Worm (Caenorhabditis elegans) whole organism, L1 larva: ENCODE results near the gene ZK1058.3.
A peak's percentile ranks its signal among the peaks of the same experiment; 100 is the strongest.

ENCODE experiments used
- C04F5.9 ChIP-seq: sonication (generic microtip); optimal IDR thresholded peaks from 2 replicates; lab custom pipeline; 2016; ENCODE audit warnings: missing genetic modification characterization, missing compliant biosample characterization
- aha-1 ChIP-seq: fragments of 150-350 bp; optimal IDR thresholded peaks from 2 replicates; lab custom pipeline; 2014; ENCODE audit warnings: missing biosample characterization, missing genetic modification characterization
- ama-1 ChIP-seq: fragments of 150-350 bp; optimal IDR thresholded peaks from 2 replicates; lab custom pipeline; 2014
- ceh-63 ChIP-seq: fragments of 200-800 bp; sonication (Bioruptor generic); optimal IDR thresholded peaks from 2 replicates; lab custom pipeline; 2018; ENCODE audit warnings: mild to moderate bottlenecking, missing genetic modification characterization, missing compliant biosample characterization
- ceh-82 ChIP-seq, 3 experiments: fragments of 150-350 bp in 1 of 3; sonication (generic microtip) in 2 of 3; optimal IDR thresholded peaks; 2 replicates each; lab custom pipeline; 2014 to 2017; ENCODE audit warnings: missing biosample characterization in 3 of 3, missing genetic modification characterization in 3 of 3
- ceh-88 ChIP-seq: fragments of 200-800 bp; sonication (Bioruptor generic); IDR thresholded peaks from 2 replicates; pipeline ENCODE4 v1.3.6; 2022; ENCODE audit warnings: missing genetic modification characterization, missing compliant biosample characterization
- ceh-90 ChIP-seq: sonication (generic microtip); optimal IDR thresholded peaks from 2 replicates; lab custom pipeline; 2016; ENCODE audit warnings: missing genetic modification characterization, missing compliant biosample characterization
- ces-1 ChIP-seq: fragments of 150-350 bp; optimal IDR thresholded peaks from 2 replicates; lab custom pipeline; 2014; ENCODE audit warnings: missing biosample characterization, missing genetic modification reagents, missing genetic modification characterization
- dsc-1 ChIP-seq: sonication (generic microtip); optimal IDR thresholded peaks from 2 replicates; lab custom pipeline; 2016; ENCODE audit warnings: mild to moderate bottlenecking, missing genetic modification characterization, missing compliant biosample characterization
- efl-1 ChIP-seq, 4 experiments: fragments of 150-350 bp; optimal IDR thresholded peaks in 3 of 4; peaks in 1 of 4; 1 replicate in 1 of 4; 2 replicates in 3 of 4; lab custom pipeline; 2014; ENCODE audit warnings: missing biosample characterization in 2 of 4, missing genetic modification characterization in 2 of 4, missing genetic modification reagents in 2 of 4
- efl-3 ChIP-seq: fragments of 200-800 bp; sonication (Bioruptor generic); optimal IDR thresholded peaks from 2 replicates; lab custom pipeline; 2018; ENCODE audit warnings: mild to moderate bottlenecking, missing genetic modification characterization, missing compliant biosample characterization
- egl-13 ChIP-seq: sonication (generic microtip); optimal IDR thresholded peaks from 2 replicates; lab custom pipeline; 2016; ENCODE audit warnings: missing genotype, missing genetic modification reagents, missing genetic modification characterization, missing compliant biosample characterization
- fkh-4 ChIP-seq: sonication (generic microtip); optimal IDR thresholded peaks from 2 replicates; lab custom pipeline; 2016; ENCODE audit warnings: missing compliant biosample characterization, missing genetic modification characterization, borderline replicate concordance
- fkh-8 ChIP-seq: sonication (generic microtip); optimal IDR thresholded peaks from 2 replicates; lab custom pipeline; 2016; ENCODE audit warnings: mild to moderate bottlenecking, missing genetic modification characterization, missing compliant biosample characterization
- fos-1 ChIP-seq: fragments of 150-350 bp; optimal IDR thresholded peaks from 2 replicates; lab custom pipeline; 2014; ENCODE audit warnings: missing biosample characterization, missing genetic modification characterization
- hlh-4 ChIP-seq: sonication (generic microtip); optimal IDR thresholded peaks from 2 replicates; lab custom pipeline; 2016; ENCODE audit warnings: mild to moderate bottlenecking, missing genetic modification characterization, missing compliant biosample characterization
- hpl-2 ChIP-seq: fragments of 150-350 bp; optimal IDR thresholded peaks from 2 replicates; lab custom pipeline; 2014; ENCODE audit warnings: missing biosample characterization, missing genetic modification reagents, missing genetic modification characterization
- irx-1 ChIP-seq: sonication (generic microtip); optimal IDR thresholded peaks from 2 replicates; lab custom pipeline; 2016; ENCODE audit warnings: missing genetic modification characterization, missing compliant biosample characterization
- isw-1 ChIP-seq: fragments of 200-800 bp; sonication (Bioruptor generic); IDR thresholded peaks from 2 replicates; pipeline ENCODE4 v1.3.6; 2022; ENCODE audit warnings: missing genetic modification characterization, missing compliant biosample characterization
- jun-1 ChIP-seq: fragments of 150-350 bp; optimal IDR thresholded peaks from 2 replicates; lab custom pipeline; 2014; ENCODE audit warnings: missing biosample characterization, missing genetic modification reagents, missing genetic modification characterization
- lin-35 ChIP-seq, 2 experiments: fragments of 150-350 bp; optimal IDR thresholded peaks; 2 replicates each; lab custom pipeline; 2014; ENCODE audit warnings: missing biosample characterization in 2 of 2, missing genetic modification characterization in 2 of 2, missing genetic modification reagents in 2 of 2
- lsy-2 ChIP-seq, 2 experiments: fragments of 150-350 bp; optimal IDR thresholded peaks; 2 replicates each; lab custom pipeline; 2014; ENCODE audit warnings: missing biosample characterization in 2 of 2, missing genetic modification characterization in 2 of 2
- mab-9 ChIP-seq: fragments of 200-800 bp; sonication (Bioruptor generic); IDR thresholded peaks from 2 replicates; pipeline ENCODE4 v1.3.6; 2022; ENCODE audit warnings: missing genetic modification reagents, missing genetic modification characterization, missing compliant biosample characterization
- mep-1 ChIP-seq: fragments of 150-350 bp; optimal IDR thresholded peaks from 2 replicates; lab custom pipeline; 2014; ENCODE audit warnings: missing biosample characterization, missing genetic modification characterization
- nhr-20 ChIP-seq: sonication (generic microtip); optimal IDR thresholded peaks from 2 replicates; lab custom pipeline; 2016; ENCODE audit warnings: mild to moderate bottlenecking, missing genetic modification characterization, missing compliant biosample characterization
- nhr-28 ChIP-seq: fragments of 150-350 bp; optimal IDR thresholded peaks from 2 replicates; lab custom pipeline; 2014; ENCODE audit warnings: missing biosample characterization, missing genetic modification characterization
- nhr-71 ChIP-seq: sonication (generic microtip); optimal IDR thresholded peaks from 2 replicates; lab custom pipeline; 2016; ENCODE audit warnings: mild to moderate bottlenecking, missing genetic modification characterization, moderate library complexity, missing compliant biosample characterization
- nhr-84 ChIP-seq: sonication (generic microtip); optimal IDR thresholded peaks from 2 replicates; lab custom pipeline; 2017; ENCODE audit warnings: missing biosample characterization, missing genetic modification characterization
- nhr-85 ChIP-seq: sonication (generic microtip); peaks from one replicate; lab custom pipeline; 2016; ENCODE audit warnings: missing genetic modification characterization, inconsistent platforms, missing compliant biosample characterization
- snpc-4 ChIP-seq: fragments of 150-350 bp; optimal IDR thresholded peaks from 2 replicates; lab custom pipeline; 2014; ENCODE audit warnings: missing biosample characterization, missing genetic modification characterization
- snu-23 ChIP-seq: sonication (generic microtip); optimal IDR thresholded peaks from 2 replicates; lab custom pipeline; 2016; ENCODE audit warnings: missing genetic modification characterization, missing compliant biosample characterization
- tbx-2 ChIP-seq: sonication (generic microtip); optimal IDR thresholded peaks from 2 replicates; lab custom pipeline; 2016; ENCODE audit warnings: missing genetic modification characterization, missing compliant biosample characterization
- tlp-1 ChIP-seq: fragments of 150-350 bp; optimal IDR thresholded peaks from 2 replicates; lab custom pipeline; 2014; ENCODE audit warnings: missing biosample characterization, missing genetic modification characterization
- unc-30 ChIP-seq: sonication (generic microtip); optimal IDR thresholded peaks from 2 replicates; lab custom pipeline; 2017; ENCODE audit warnings: missing biosample characterization, missing genetic modification characterization
- unc-62 ChIP-seq: fragments of 150-350 bp; optimal IDR thresholded peaks from 2 replicates; lab custom pipeline; 2014; ENCODE audit warnings: missing biosample characterization, missing genetic modification reagents, missing genetic modification characterization
- unc-86 ChIP-seq: sonication (generic microtip); optimal IDR thresholded peaks from 2 replicates; lab custom pipeline; 2016; ENCODE audit warnings: missing genetic modification characterization, missing compliant biosample characterization
- vab-15 ChIP-seq: sonication (generic microtip); optimal IDR thresholded peaks from 2 replicates; lab custom pipeline; 2017; ENCODE audit warnings: missing genotype, mild to moderate bottlenecking, missing genetic modification characterization, missing compliant biosample characterization
- ztf-4 ChIP-seq: fragments of 150-350 bp; optimal IDR thresholded peaks from 2 replicates; lab custom pipeline; 2014; ENCODE audit warnings: missing biosample characterization, missing genetic modification characterization

Gene ZK1058.3

DNA sequence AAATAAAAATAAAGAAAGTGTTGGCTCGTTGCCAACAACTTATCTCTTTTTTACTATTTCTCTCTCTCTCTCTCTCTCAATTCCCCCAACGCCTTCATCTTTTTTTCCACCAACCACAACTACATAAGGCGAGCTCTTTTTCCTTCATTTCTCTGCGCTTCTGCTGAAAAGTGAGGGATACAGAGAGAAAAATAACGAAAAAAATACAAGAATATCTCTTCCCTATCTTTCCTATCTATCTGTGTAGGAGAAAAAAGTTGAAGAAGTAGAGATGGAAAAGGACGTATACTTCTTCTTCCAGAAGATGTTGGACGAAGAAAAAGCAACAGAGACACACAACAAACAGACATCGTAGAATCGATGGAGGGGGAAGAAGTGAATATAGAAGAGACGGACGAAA lies 19.8 kb upstream of the ZK1058.3 start (continued):
- TF ChIP-seq jun-1 (tag; lab: Kevin White, UChicago) (no peak), ceh-63 (GFP tag; lab: Kevin White, UChicago) (no peak), hlh-4 (tag; lab: Kevin White, UChicago) (no peak), fos-1 (no peak), ceh-82 (tag; optimal IDR thresholded peaks at IDR 0.05; lab: Kevin White, UChicago) (peak in 1 of 3 experiments; percentile 36), tlp-1 (tag; lab: Kevin White, UChicago) (no peak), snu-23 (GFP tag; lab: Kevin White, UChicago) (peak; percentile 25), efl-1 (optimal IDR thresholded peaks at IDR 0.05; lab: Kevin White, UChicago) (peak in 1 of 2 experiments; percentile 28), efl-1 (GFP tag; optimal IDR thresholded peaks at IDR 0.05 in 1 of 2; lab: Kevin White, UChicago) (no peak), vab-15 (tag; lab: Kevin White, UChicago) (no peak), egl-13 (tag; lab: Kevin White, UChicago) (peak; percentile 3), lin-35 (GFP tag; optimal IDR thresholded peaks at IDR 0.05; lab: Kevin White, UChicago) (peak in 1 of 2 experiments; percentile 9), ama-1 (lab: Kevin White, UChicago) (no peak), unc-30 (no peak), dsc-1 (tag; lab: Kevin White, UChicago) (no peak), hpl-2 (GFP tag; lab: Kevin White, UChicago) (no peak), C04F5.9 (tag; lab: Kevin White, UChicago) (no peak), unc-86 (tag; lab: Kevin White, UChicago) (no peak), lsy-2 (tag; optimal IDR thresholded peaks at IDR 0.05; lab: Kevin White, UChicago) (peak; percentile 29 to 59), isw-1 (GFP tag; lab: Robert Waterston, UW) (peak; percentile 7; the same call in 1 of the 2 replicates), nhr-28 (tag; lab: Kevin White, UChicago) (no peak), nhr-85 (tag; lab: Kevin White, UChicago) (no peak), nhr-20 (tag; lab: Kevin White, UChicago) (no peak), ceh-88 (no peak), irx-1 (no peak), efl-3 (GFP tag; lab: Kevin White, UChicago) (no peak), ztf-4 (tag; lab: Kevin White, UChicago) (no peak)

DNA sequence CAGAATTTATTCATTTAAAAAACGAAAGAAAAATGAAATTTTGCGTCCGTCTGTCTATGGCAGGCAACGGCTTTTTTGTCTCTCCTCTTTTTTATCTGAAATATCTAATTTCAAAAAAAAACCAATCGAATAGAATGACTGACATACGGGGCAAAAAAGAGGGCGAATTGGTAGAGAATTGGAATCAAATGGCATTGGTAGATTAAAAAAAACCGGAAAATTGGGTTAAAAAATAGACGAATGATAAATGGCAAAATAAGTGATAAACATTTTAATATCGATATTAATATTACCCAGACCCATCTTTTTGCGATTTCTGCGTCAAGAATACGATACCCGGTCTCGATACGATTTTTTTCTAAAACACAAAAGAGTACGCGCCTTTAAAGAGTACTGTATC lies 17.1 kb upstream of the ZK1058.3 start, which contains the start of gene tir-1:
Gene tir-1, minus strand, starts transcription at position 101 of the 400 bp plus-strand sequence.
- TF ChIP-seq unc-30 (no peak), aha-1 (tag; lab: Kevin White, UChicago) (no peak), nhr-84 (no peak), unc-62 (GFP tag; lab: Kevin White, UChicago) (no peak), mab-9 (GFP tag; lab: Robert Waterston, UW) (no peak), mep-1 (no peak), snpc-4 (tag; lab: Kevin White, UChicago) (no peak), fkh-8 (no peak), nhr-20 (tag; lab: Kevin White, UChicago) (no peak)

DNA sequence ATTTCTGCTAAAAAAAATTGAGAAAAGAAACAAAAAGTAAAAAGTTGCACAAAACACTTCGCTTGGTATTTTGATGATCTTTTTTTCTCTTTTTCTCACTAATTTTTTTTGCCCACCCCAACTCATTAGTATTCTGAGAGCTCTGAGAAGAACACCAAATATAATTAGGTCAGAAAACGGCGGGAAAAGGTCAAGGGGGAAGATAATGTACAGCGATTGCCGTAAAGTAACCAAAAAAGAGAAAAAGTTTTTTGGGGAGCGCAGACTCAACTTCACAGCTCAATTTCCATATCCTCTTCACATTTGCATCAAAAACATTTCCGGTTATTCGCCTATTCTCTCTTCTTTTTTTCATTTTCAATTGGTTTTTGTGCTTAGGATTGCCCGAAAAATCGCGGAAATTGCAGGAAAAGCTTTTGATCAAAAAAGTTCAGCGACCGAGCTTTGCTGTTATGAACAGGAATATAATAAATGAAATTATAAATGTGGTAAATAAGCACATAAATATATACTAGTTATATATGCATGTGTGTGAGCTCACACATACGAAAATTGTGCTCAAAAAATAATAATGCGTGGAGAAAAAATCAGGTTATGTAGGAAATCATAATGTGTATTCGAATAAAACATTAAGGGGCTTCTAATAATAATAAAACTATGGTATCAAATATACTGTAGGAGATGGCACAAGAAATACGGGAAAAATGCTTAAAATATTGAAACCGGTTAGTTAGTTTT lies 15.9 kb upstream of the ZK1058.3 start:
- TF ChIP-seq ztf-4 (tag; lab: Kevin White, UChicago) (peak; percentile 56), nhr-71 (tag; lab: Kevin White, UChicago) (peak; percentile 3), ces-1 (GFP tag; lab: Kevin White, UChicago) (no peak), unc-86 (tag; lab: Kevin White, UChicago) (no peak), efl-1 (optimal IDR thresholded peaks at IDR 0.05; lab: Kevin White, UChicago) (no peak), efl-1 (GFP tag; optimal IDR thresholded peaks at IDR 0.05 in 1 of 2; lab: Kevin White, UChicago) (peak in 1 of 2 experiments; percentile 51)
- TF ChIP-seq, all 84 proteins: peak for 3

DNA sequence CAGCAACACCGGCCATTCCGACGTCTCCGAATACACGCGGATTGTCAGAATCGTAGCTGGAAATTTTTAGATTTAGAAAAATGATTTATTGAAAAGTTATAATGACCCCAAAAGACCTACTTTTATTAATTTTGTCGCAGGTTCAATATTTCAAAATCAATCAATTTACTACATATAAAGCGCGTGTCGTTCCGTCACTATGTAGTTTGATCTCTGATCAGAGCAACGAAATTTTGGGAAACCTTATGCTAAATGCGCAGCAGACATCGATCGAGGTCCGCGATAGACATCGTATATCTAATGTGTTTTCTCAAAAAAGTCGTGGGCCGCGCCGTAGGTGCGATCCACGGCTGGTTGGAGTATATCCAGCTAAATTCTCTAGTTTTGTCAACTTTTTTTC lies 12.2 kb upstream of the ZK1058.3 start:
- TF ChIP-seq ceh-90 (no peak), tbx-2 (tag; lab: Kevin White, UChicago) (no peak), fkh-4 (tag; lab: Kevin White, UChicago) (no peak), vab-15 (tag; lab: Kevin White, UChicago) (no peak), ztf-4 (tag; lab: Kevin White, UChicago) (no peak)
- TF ChIP-seq, all 84 proteins: peak for 0
